Worm (Caenorhabditis elegans) whole organism, L4 larva: Measurements from ENCODE around the gene col-8.

ENCODE experiments used
- ces-1 ChIP-seq: fragments of 150-350 bp; sonication (generic microtip); optimal IDR thresholded peaks from 4 replicates; lab custom pipeline; 2014; ENCODE audit warnings: missing biosample characterization, missing genetic modification reagents, missing genetic modification characterization
- nhr-28 ChIP-seq: fragments of 150-350 bp; optimal IDR thresholded peaks from 2 replicates; lab custom pipeline; 2014; ENCODE audit warnings: missing biosample characterization, missing genetic modification characterization
- zag-1 ChIP-seq: fragments of 150-350 bp; optimal IDR thresholded peaks from 2 replicates; lab custom pipeline; 2014; ENCODE audit warnings: missing biosample characterization, missing genetic modification characterization

- TF ChIP-seq zag-1 (no peak), nhr-28 (tag; lab: Kevin White, UChicago) (peak; percentile 7), ces-1 (no peak)
Observed at ce11 chrIII:6989900-6990299, 30.5 kb downstream of the col-8 start, which contains the start of gene prk-1.
